Worm (Caenorhabditis elegans) whole organism, early embryonic: ENCODE results near the gene Y49E10.29.

ENCODE experiments used
- B0310.2 ChIP-seq: sonication (generic microtip); optimal IDR thresholded peaks from 2 replicates; lab custom pipeline; 2016; ENCODE audit warnings: mild to moderate bottlenecking, missing genetic modification characterization, missing compliant biosample characterization
- aly-1 ChIP-seq: sonication (generic microtip); optimal IDR thresholded peaks from 2 replicates; lab custom pipeline; 2016; ENCODE audit warnings: missing genetic modification characterization, missing compliant biosample characterization
- ama-1 ChIP-seq: fragments of 150-350 bp; optimal IDR thresholded peaks from 2 replicates; lab custom pipeline; 2014
- ceh-13 ChIP-seq: fragments of 200-800 bp; sonication (Bioruptor generic); optimal IDR thresholded peaks from 2 replicates; lab custom pipeline; 2018; ENCODE audit warnings: mild to moderate bottlenecking, missing genetic modification characterization, missing compliant biosample characterization
- ceh-36 ChIP-seq: sonication (generic microtip); optimal IDR thresholded peaks from 2 replicates; lab custom pipeline; 2016; ENCODE audit warnings: missing genetic modification characterization, inconsistent platforms, missing compliant biosample characterization
- ets-7 ChIP-seq: sonication (generic microtip); optimal IDR thresholded peaks from 2 replicates; lab custom pipeline; 2016; ENCODE audit warnings: missing genotype, missing genetic modification characterization, missing compliant biosample characterization
- flt-1 ChIP-seq: fragments of 200-800 bp; sonication (Bioruptor generic); IDR thresholded peaks from 2 replicates; pipeline ENCODE4 v1.3.6; 2022; ENCODE audit warnings: missing genetic modification characterization, missing compliant biosample characterization
- hmbx-1 ChIP-seq: sonication (generic microtip); optimal IDR thresholded peaks from 2 replicates; lab custom pipeline; 2016; ENCODE audit warnings: mild to moderate bottlenecking, missing genetic modification characterization, missing compliant biosample characterization
- hmg-4 ChIP-seq: fragments of 200-800 bp; sonication (Bioruptor generic); optimal IDR thresholded peaks from 2 replicates; lab custom pipeline; 2018; ENCODE audit warnings: mild to moderate bottlenecking, missing genetic modification characterization, missing compliant biosample characterization
- hnd-1 ChIP-seq: sonication (generic microtip); optimal IDR thresholded peaks from 2 replicates; lab custom pipeline; 2016; ENCODE audit warnings: missing genetic modification characterization, missing compliant biosample characterization
- pes-1 ChIP-seq: fragments of 200-800 bp; sonication (Bioruptor generic); IDR thresholded peaks from 2 replicates; pipeline ENCODE4 v1.3.6; 2022; ENCODE audit warnings: missing genetic modification reagents, missing genetic modification characterization, missing compliant biosample characterization
- scrt-1 ChIP-seq: fragments of 200-800 bp; sonication (Bioruptor generic); IDR thresholded peaks from 2 replicates; pipeline ENCODE4 v1.3.6; 2022; ENCODE audit warnings: missing genetic modification characterization, missing compliant biosample characterization
- sea-1 ChIP-seq: fragments of 200-800 bp; sonication (Bioruptor generic); conservative IDR thresholded peaks from 2 replicates; pipeline ENCODE4 v1.3.6; 2022; ENCODE audit warnings: missing genetic modification characterization, missing compliant biosample characterization

- TF ChIP-seq ceh-13 (GFP tag; lab: Kevin White, UChicago) (no peak), ama-1 (lab: Kevin White, UChicago) (no peak), sea-1 (no peak), ets-7 (tag; lab: Kevin White, UChicago) (no peak), B0310.2 (tag; lab: Kevin White, UChicago) (no peak), flt-1 (GFP tag; lab: Robert Waterston, UW) (no peak), pes-1 (GFP tag; lab: Robert Waterston, UW) (no peak), ceh-36 (tag; lab: Kevin White, UChicago) (no peak), scrt-1 (no peak), aly-1 (tag; lab: Kevin White, UChicago) (no peak), hnd-1 (tag; lab: Kevin White, UChicago) (no peak), hmbx-1 (no peak), hmg-4 (GFP tag; lab: Kevin White, UChicago) (no peak)
These were observed 48.7 kb upstream of the Y49E10.29 start for ce11 chrIII:12420256-12420655.
